Worm (Caenorhabditis elegans) whole organism, early embryonic: ENCODE results near the gene pqn-53.

Experiments
- ama-1 ChIP-seq: fragments of 150-350 bp; optimal IDR thresholded peaks from 2 replicates; lab custom pipeline; 2014
- ceh-13 ChIP-seq: fragments of 200-800 bp; sonication (Bioruptor generic); optimal IDR thresholded peaks from 2 replicates; lab custom pipeline; 2018; ENCODE audit warnings: mild to moderate bottlenecking, missing genetic modification characterization, missing compliant biosample characterization
- ets-7 ChIP-seq: sonication (generic microtip); optimal IDR thresholded peaks from 2 replicates; lab custom pipeline; 2016; ENCODE audit warnings: missing genotype, missing genetic modification characterization, missing compliant biosample characterization
- pes-1 ChIP-seq: fragments of 200-800 bp; sonication (Bioruptor generic); IDR thresholded peaks from 2 replicates; pipeline ENCODE4 v1.3.6; 2022; ENCODE audit warnings: missing genetic modification reagents, missing genetic modification characterization, missing compliant biosample characterization

- TF ChIP-seq ceh-13 (GFP tag; lab: Kevin White, UChicago) (no peak), ama-1 (lab: Kevin White, UChicago) (no peak), pes-1 (GFP tag; lab: Robert Waterston, UW) (no peak), ets-7 (tag; lab: Kevin White, UChicago) (no peak)
Observed at ce11 chrV:12065859-12066258, 668 bp upstream of the pqn-53 start.
